Worm (Caenorhabditis elegans) whole organism, dauer: ENCODE measurements around the gene srg-9.

Source experiments
- unc-62 ChIP-seq: sonication (generic microtip); optimal IDR thresholded peaks from 2 replicates; lab custom pipeline; 2017; ENCODE audit warnings: missing biosample characterization, missing genetic modification reagents, missing genetic modification characterization

The srg-9 gene

ce11 chrIII:6268061-6268460 lies 11.5 kb upstream of the srg-9 start, which contains the start of gene srg-7:
Gene srg-7, minus strand, starts transcription at chrIII:6268161.
- no peak for TF ChIP-seq unc-62

- TF ChIP-seq unc-62: no peak
These were observed 9.3 kb upstream of the srg-9 start, which contains the start of gene srg-6 for ce11 chrIII:6265911-6266310. Gene srg-6, minus strand, starts transcription at chrIII:6266011.

- TF ChIP-seq unc-62: no peak
These were observed 7.9 kb upstream of the srg-9 start, which contains the start of gene srg-5 for ce11 chrIII:6264447-6264846. Gene srg-5, minus strand, starts transcription at chrIII:6264547.

ce11 chrIII:6261985-6262384 lies 5.4 kb upstream of the srg-9 start, which contains the start of gene srg-4:
Gene srg-4, minus strand, starts transcription at chrIII:6262085.
- no peak for TF ChIP-seq unc-62

- no peak for TF ChIP-seq unc-62
These were observed 3.5 kb upstream of the srg-9 start, which contains the start of gene srg-2 for ce11 chrIII:6260115-6260514. Gene srg-2, minus strand, starts transcription at chrIII:6260215.

- no peak for TF ChIP-seq unc-62
These were observed 1.7 kb upstream of the srg-9 start, which contains the start of gene srg-1 for ce11 chrIII:6258262-6258661. Gene srg-1, minus strand, starts transcription at chrIII:6258362.

ce11 chrIII:6254737-6255136 lies 1.8 kb downstream of the srg-9 start, which contains the start of gene srg-8:
Gene srg-8, minus strand, starts transcription at chrIII:6254837.
- TF ChIP-seq unc-62: no peak

ce11 chrIII:6251511-6251910 lies 5.1 kb downstream of the srg-9 start, which contains the start of gene amdh-1:
Gene amdh-1, plus strand, starts transcription at chrIII:6251811.
- TF ChIP-seq unc-62: no peak

- no peak for TF ChIP-seq unc-62
These were observed 8.4 kb downstream of the srg-9 start, which contains the start of the genes gen-1 and stt-3 for ce11 chrIII:6248064-6248687. Gene gen-1, minus strand, starts transcription at chrIII:6248158. Gene stt-3, plus strand, starts transcription at chrIII:6248637.

- no peak for TF ChIP-seq unc-62
These were observed 10.8 kb downstream of the srg-9 start, which contains the start of gene bcas-2 for ce11 chrIII:6245728-6246127. Gene bcas-2, minus strand, starts transcription at chrIII:6245828.

- TF ChIP-seq unc-62: no peak
These were observed 16.0 kb downstream of the srg-9 start, which contains the start of gene T12A2.3 for ce11 chrIII:6240528-6240927. Gene T12A2.3, plus strand, starts transcription at chrIII:6240828.

ce11 chrIII:6236649-6237048 lies 19.9 kb downstream of the srg-9 start, which contains the start of gene T12A2.21:
Gene T12A2.21, minus strand, starts transcription at chrIII:6236749.
- TF ChIP-seq unc-62: no peak

- no peak for TF ChIP-seq unc-62
These were observed 24.7 kb downstream of the srg-9 start for ce11 chrIII:6231880-6232279.

ce11 chrIII:6230870-6231269 lies 25.7 kb downstream of the srg-9 start, which contains the start of gene esyt-2:
Gene esyt-2, minus strand, starts transcription at chrIII:6230970.
- TF ChIP-seq unc-62: no peak

- no peak for TF ChIP-seq unc-62
These were observed 35.2 kb downstream of the srg-9 start for ce11 chrIII:6221403-6221802.

ce11 chrIII:6216833-6217466 lies 39.6 kb downstream of the srg-9 start, which contains the start of gene hot-4:
Gene hot-4, plus strand, starts transcription at chrIII:6217416.
- no peak for TF ChIP-seq unc-62

- no peak for TF ChIP-seq unc-62
These were observed 40.6 kb downstream of the srg-9 start for ce11 chrIII:6215943-6216342.
